Worm (Caenorhabditis elegans): Measurements from ENCODE around the gene pxl-1.
A peak's percentile ranks its signal among the peaks of the same experiment; 100 is the strongest.

Gene pxl-1

DNA sequence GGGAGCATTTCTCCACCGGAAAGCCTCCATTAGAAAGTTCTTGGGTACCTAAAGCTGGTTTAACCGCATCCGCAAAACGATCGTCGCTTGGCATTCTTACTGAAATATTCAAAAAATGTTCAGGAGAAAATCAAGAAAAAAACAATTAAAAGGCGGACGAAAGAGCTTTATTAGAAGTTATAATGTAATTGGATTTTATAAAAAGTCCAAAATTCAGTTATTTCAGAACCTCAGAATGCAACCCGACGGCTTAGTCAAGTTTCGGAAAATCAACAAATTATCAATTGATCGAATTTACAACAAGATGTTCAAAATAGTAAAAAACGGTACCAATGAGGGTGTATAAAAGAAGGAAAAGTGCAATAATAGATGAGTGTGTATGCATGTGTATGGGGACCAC is at the start of gene pxl-1:
Gene pxl-1, minus strand, starts transcription at position 101 of the 400 bp plus-strand sequence.
- TF ChIP-seq C06A6.2 (GFP tag; conservative IDR thresholded peaks at IDR 0.05), result no peak
- TF ChIP-seq ccch-3 (GFP tag; optimal IDR thresholded peaks at IDR 0.05), result no peak
- TF ChIP-seq ceh-79 (tag; optimal IDR thresholded peaks at IDR 0.05), result no peak
- TF ChIP-seq unc-62 (GFP tag; optimal IDR thresholded peaks at IDR 0.05), result no peak
- no peak for TF ChIP-seq egl-44 (GFP tag; IDR thresholded peaks at IDR 0.05)
- no peak for TF ChIP-seq ztf-28 (GFP tag; IDR thresholded peaks at IDR 0.05)
- no peak for TF ChIP-seq hlh-26 (GFP tag; conservative IDR thresholded peaks at IDR 0.05)
- no peak for TF ChIP-seq attf-3 (GFP tag; conservative IDR thresholded peaks at IDR 0.05)
- TF ChIP-seq madf-6 (GFP tag; IDR thresholded peaks at IDR 0.05), result no peak
- no peak for TF ChIP-seq T26A5.8 (tag; optimal IDR thresholded peaks at IDR 0.05)
- TF ChIP-seq lin-26 (GFP tag; IDR thresholded peaks at IDR 0.05), result no peak
- TF ChIP-seq ZK185.1 (tag; optimal IDR thresholded peaks at IDR 0.05; ENCODE audit: poor library complexity, severe bottlenecking), result no peak
- TF ChIP-seq mel-28 (tag; optimal IDR thresholded peaks at IDR 0.05; ENCODE audit: borderline replicate concordance), result no peak
- no peak for TF ChIP-seq B0261.1 (tag; optimal IDR thresholded peaks at IDR 0.05)
- no peak for TF ChIP-seq pbrm-1 (GFP tag; IDR thresholded peaks at IDR 0.05)
- TF ChIP-seq nhr-27 (tag; optimal IDR thresholded peaks at IDR 0.05), result no peak
- no peak for TF ChIP-seq F57A8.1 (GFP tag; optimal IDR thresholded peaks at IDR 0.05)
- TF ChIP-seq ceh-58 (GFP tag; IDR thresholded peaks at IDR 0.05), result no peak
- TF ChIP-seq K11D2.4 (GFP tag; IDR thresholded peaks at IDR 0.05), result no peak
- no peak for TF ChIP-seq madf-8 (GFP tag; conservative IDR thresholded peaks at IDR 0.05)

DNA sequence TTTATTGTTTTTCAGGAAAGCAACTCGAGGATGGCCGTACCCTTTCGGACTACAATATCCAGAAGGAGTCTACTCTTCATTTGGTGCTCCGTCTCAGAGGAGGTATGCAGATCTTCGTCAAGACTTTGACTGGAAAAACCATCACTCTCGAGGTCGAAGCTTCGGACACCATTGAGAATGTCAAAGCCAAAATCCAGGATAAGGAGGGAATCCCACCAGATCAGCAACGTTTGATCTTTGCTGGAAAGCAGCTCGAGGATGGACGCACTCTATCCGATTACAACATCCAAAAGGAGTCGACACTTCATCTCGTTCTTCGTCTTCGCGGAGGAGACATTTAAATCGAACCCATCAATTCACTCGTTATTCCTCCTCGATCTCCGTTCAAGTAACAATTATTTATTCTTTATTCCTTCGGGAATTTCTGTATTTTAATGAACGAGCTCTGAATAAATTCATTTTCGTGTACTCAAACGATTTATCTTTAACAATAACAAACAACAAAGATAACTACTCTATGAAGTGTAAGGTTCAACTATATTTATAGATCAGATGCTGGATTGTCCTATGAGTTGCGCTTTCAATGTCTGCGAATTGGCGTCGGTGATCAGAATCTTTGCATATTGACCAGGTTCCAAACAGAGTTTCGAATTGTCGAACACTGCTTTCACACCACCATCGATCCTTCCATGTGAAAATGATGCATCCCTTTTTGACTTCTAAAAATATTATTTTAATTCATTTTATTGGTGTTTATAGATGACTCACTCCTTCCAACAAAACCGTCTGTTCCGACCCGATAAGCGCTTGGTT is 47.8 kb upstream of the pxl-1 start:
- TF ChIP-seq nhr-27 (tag; optimal IDR thresholded peaks at IDR 0.05), result no peak
- peak; percentile 3 for TF ChIP-seq fkh-3 (tag; optimal IDR thresholded peaks at IDR 0.05)
- peak in 1 of 3 experiments; percentile 78 for TF ChIP-seq lin-35 (GFP tag; optimal IDR thresholded peaks at IDR 0.05)
- peak; percentile 55; the same call in 1 of the 2 replicates for TF ChIP-seq attf-6 (GFP tag; IDR thresholded peaks at IDR 0.05)
- TF ChIP-seq him-1 (tag; optimal IDR thresholded peaks at IDR 0.05), result peak; percentile 92
- TF ChIP-seq K11D2.4 (GFP tag; IDR thresholded peaks at IDR 0.05), result peak; percentile 67; the same call in 1 of the 2 replicates
- no peak for TF ChIP-seq let-526 (GFP tag; IDR thresholded peaks at IDR 0.05)
- TF ChIP-seq egl-18 (GFP tag; IDR thresholded peaks at IDR 0.05), result no peak
- no peak for TF ChIP-seq F57C9.4 (tag; optimal IDR thresholded peaks at IDR 0.05)
- 0 out of 2 replicates have a peak, but pooled peaks have one; percentile 9 for TF ChIP-seq bed-2 (GFP tag; IDR thresholded peaks at IDR 0.05)
- TF ChIP-seq mxl-1 (tag; optimal IDR thresholded peaks at IDR 0.05), result peak; percentile 49
- TF ChIP-seq Y79H2A.3 (GFP tag; conservative IDR thresholded peaks at IDR 0.05), result peak; percentile 92; the same call in 1 of the 2 replicates
- peak; percentile 62 for TF ChIP-seq tbp1 (GFP tag; optimal IDR thresholded peaks at IDR 0.05)
- TF ChIP-seq atf-7 (tag; optimal IDR thresholded peaks at IDR 0.05), result peak; percentile 81
- peak; percentile 40; the same call in 1 of the 2 replicates for TF ChIP-seq attf-3 (GFP tag; conservative IDR thresholded peaks at IDR 0.05)
- TF ChIP-seq ztf-22 (GFP tag; optimal IDR thresholded peaks at IDR 0.05), result no peak
- no peak for TF ChIP-seq F55B11.4 (tag; optimal IDR thresholded peaks at IDR 0.05; ENCODE audit: borderline replicate concordance, insufficient read depth)
- TF ChIP-seq C06A6.2 (GFP tag; conservative IDR thresholded peaks at IDR 0.05), result peak; percentile 50; the same call in 1 of the 2 replicates
- 0 out of 2 replicates have a peak, but pooled peaks have one; percentile 31 for TF ChIP-seq C17E4.6 (GFP tag; IDR thresholded peaks at IDR 0.05)
- TF ChIP-seq unc-62 (GFP tag; optimal IDR thresholded peaks at IDR 0.05), result no peak
- peak; percentile 21 for TF ChIP-seq ztf-3 (GFP tag; optimal IDR thresholded peaks at IDR 0.05)
- TF ChIP-seq tlf-1 (GFP tag; optimal IDR thresholded peaks at IDR 0.05), result peak; percentile 84
- no peak for TF ChIP-seq F57A8.1 (GFP tag; optimal IDR thresholded peaks at IDR 0.05)
- no peak for TF ChIP-seq tbx-9 (tag; optimal IDR thresholded peaks at IDR 0.05; ENCODE audit: borderline replicate concordance)
- peak; percentile 46 for TF ChIP-seq die-1 (tag; optimal IDR thresholded peaks at IDR 0.05)
- no peak for TF ChIP-seq F10E7.11 (tag; optimal IDR thresholded peaks at IDR 0.05)
- TF ChIP-seq gei-17 (GFP tag; optimal IDR thresholded peaks at IDR 0.05), result peak; percentile 41
- TF ChIP-seq mel-28 (tag; optimal IDR thresholded peaks at IDR 0.05; ENCODE audit: borderline replicate concordance), result peak; percentile 69
- peak; percentile 5 for TF ChIP-seq ets-4 (GFP tag; optimal IDR thresholded peaks at IDR 0.05)
- peak; percentile 30; the same call in 1 of the 2 replicates for TF ChIP-seq F33H1.4 (GFP tag; IDR thresholded peaks at IDR 0.05)
- no peak; the same call in 1 of the 2 replicates for TF ChIP-seq ceh-100 (GFP tag; IDR thresholded peaks at IDR 0.05)
- TF ChIP-seq sdz-38 (tag; optimal IDR thresholded peaks at IDR 0.05), result no peak

All from whole organism, young adult.